Worm (Caenorhabditis elegans): ENCODE results near the gene kle-2.

- TF ChIP-seq tra-4 (tag; optimal IDR thresholded peaks at IDR 0.05) (no peak), ama-1 (optimal IDR thresholded peaks at IDR 0.05) (no peak), tbx-11 (GFP tag; IDR thresholded peaks at IDR 0.05) (no peak), ceh-13 (GFP tag; optimal IDR thresholded peaks at IDR 0.05) (no peak), flt-1 (GFP tag; IDR thresholded peaks at IDR 0.05) (no peak), scrt-1 (GFP tag; IDR thresholded peaks at IDR 0.05) (no peak), B0310.2 (tag; optimal IDR thresholded peaks at IDR 0.05) (no peak), hmg-4 (GFP tag; optimal IDR thresholded peaks at IDR 0.05) (no peak), F13C5.2 (tag; optimal IDR thresholded peaks at IDR 0.05) (no peak)
Observed at ce11 chrIII:7978289-7978688, 36.8 kb downstream of the kle-2 start.

Data from whole organism, early embryonic.